Fruit fly (Drosophila melanogaster): ENCODE data around the gene CG11858.

CG11858 gene

dm6 chr3R:25241507-25242070 lies 21.0 kb upstream of the CG11858 start, which contains the start of gene CG11854:
Gene CG11854 (plus strand): TSS chr3R:25242020.
- TF ChIP-seq Rel (GFP tag; optimal IDR thresholded peaks at IDR 0.05) (no peak), Rel (tag; optimal IDR thresholded peaks at IDR 0.05) (peak; percentile 76), brk (GFP tag; optimal IDR thresholded peaks at IDR 0.05) (no peak), pan (optimal IDR thresholded peaks at IDR 0.05) (no peak)

- TF ChIP-seq Rel (GFP tag; optimal IDR thresholded peaks at IDR 0.05) (no peak), Rel (tag; optimal IDR thresholded peaks at IDR 0.05) (peak; percentile 77), Myc (optimal IDR thresholded peaks at IDR 0.05) (peak; percentile 51), jim (GFP tag; optimal IDR thresholded peaks at IDR 0.05) (no peak)
Observed at dm6 chr3R:25245052-25245813, 17.3 kb upstream of the CG11858 start, which contains the start of gene bam. Gene bam (minus strand): TSS chr3R:25245109.

- TF ChIP-seq h (GFP tag; optimal IDR thresholded peaks at IDR 0.05) = peak; percentile 96
- TF ChIP-seq dl (GFP tag; optimal IDR thresholded peaks at IDR 0.05; ENCODE audit: insufficient read depth in 1 of 2, partially characterized antibody in 2 of 2) = no peak
- TF ChIP-seq lola (GFP tag; optimal IDR thresholded peaks at IDR 0.05) = no peak
- peak; percentile 77 for TF ChIP-seq woc (GFP tag; optimal IDR thresholded peaks at IDR 0.05)
- TF ChIP-seq dsf (GFP tag; optimal IDR thresholded peaks at IDR 0.05; ENCODE audit: borderline replicate concordance) = peak; percentile 79
- peak; percentile 90 for TF ChIP-seq ey (GFP tag; optimal IDR thresholded peaks at IDR 0.05)
- TF ChIP-seq Jra (GFP tag; optimal IDR thresholded peaks at IDR 0.05) = no peak
- no peak for TF ChIP-seq Vsx2 (GFP tag; optimal IDR thresholded peaks at IDR 0.05; ENCODE audit: partially characterized antibody)
- TF ChIP-seq Myc (optimal IDR thresholded peaks at IDR 0.05) = peak; percentile 25
- TF ChIP-seq foxo (GFP tag; optimal IDR thresholded peaks at IDR 0.05) = peak; percentile 81 to 97
- TF ChIP-seq Hr78 (GFP tag; optimal IDR thresholded peaks at IDR 0.05) = no peak
- no peak for TF ChIP-seq Dfd (GFP tag; optimal IDR thresholded peaks at IDR 0.05)
- peak; percentile 53 for TF ChIP-seq Rel (GFP tag; optimal IDR thresholded peaks at IDR 0.05)
- TF ChIP-seq Rel (tag; optimal IDR thresholded peaks at IDR 0.05) = peak; percentile 83
- no peak for TF ChIP-seq pan (optimal IDR thresholded peaks at IDR 0.05)
- peak; percentile 92 for TF ChIP-seq Mio (GFP tag; optimal IDR thresholded peaks at IDR 0.05)
- TF ChIP-seq br (GFP tag; optimal IDR thresholded peaks at IDR 0.05) = peak; percentile 98
- no peak for TF ChIP-seq usp (GFP tag; optimal IDR thresholded peaks at IDR 0.05)
- TF ChIP-seq N (GFP tag; optimal IDR thresholded peaks at IDR 0.05) = no peak
- TF ChIP-seq sage (GFP tag; optimal IDR thresholded peaks at IDR 0.05) = peak; percentile 66
- TF ChIP-seq CG32264 (GFP tag; optimal IDR thresholded peaks at IDR 0.05) = peak; percentile 91
- peak; percentile 97 for TF ChIP-seq Sp1 (GFP tag; optimal IDR thresholded peaks at IDR 0.05)
- TF ChIP-seq Hnf4 (GFP tag; optimal IDR thresholded peaks at IDR 0.05) = no peak
- peak; percentile 96 for TF ChIP-seq HLH106 (tag; optimal IDR thresholded peaks at IDR 0.05)
- peak; percentile 99 for TF ChIP-seq dmrt93B (GFP tag; optimal IDR thresholded peaks at IDR 0.05)
- TF ChIP-seq sv (GFP tag; optimal IDR thresholded peaks at IDR 0.05) = peak; percentile 96
- TF ChIP-seq tai (GFP tag; optimal IDR thresholded peaks at IDR 0.05) = no peak
- peak; percentile 99 for TF ChIP-seq CG9705 (GFP tag; optimal IDR thresholded peaks at IDR 0.05)
- peak; percentile 99 for TF ChIP-seq rgr (GFP tag; optimal IDR thresholded peaks at IDR 0.05)
- no peak for TF ChIP-seq CrebA (GFP tag; optimal IDR thresholded peaks at IDR 0.05; ENCODE audit: borderline replicate concordance)
- TF ChIP-seq Hr83 (GFP tag; optimal IDR thresholded peaks at IDR 0.05; ENCODE audit: poor library complexity, severe bottlenecking) = peak; percentile 99
- peak; percentile 96 for TF ChIP-seq fru (GFP tag; optimal IDR thresholded peaks at IDR 0.05)
- TF ChIP-seq Dif (GFP tag; optimal IDR thresholded peaks at IDR 0.05; ENCODE audit: partially characterized antibody) = no peak
- peak; percentile 95 for TF ChIP-seq OdsH (GFP tag; optimal IDR thresholded peaks at IDR 0.05)
- TF ChIP-seq Abd-B (GFP tag; optimal IDR thresholded peaks at IDR 0.05) = no peak
- TF ChIP-seq psq (GFP tag; optimal IDR thresholded peaks at IDR 0.05) = peak; percentile 89
- TF ChIP-seq jim (GFP tag; optimal IDR thresholded peaks at IDR 0.05) = peak; percentile 7
- no peak for TF ChIP-seq brk (GFP tag; optimal IDR thresholded peaks at IDR 0.05)
- peak; percentile 89 for TF ChIP-seq GATAd (GFP tag; optimal IDR thresholded peaks at IDR 0.05)
Observed at dm6 chr3R:25247379-25247869, 15.1 kb upstream of the CG11858 start, which contains the start of the genes RpS27 and Nup37. Gene RpS27 (minus strand): TSS chr3R:25247514. Gene Nup37 (plus strand): TSS chr3R:25247658.
